Worm (Caenorhabditis elegans) whole organism, mixed stage, embryonic: ENCODE results near the gene F55G11.6.

Experiments used
- M03D4.4 ChIP-seq: sonication (generic microtip); optimal IDR thresholded peaks from 2 replicates; lab custom pipeline; 2017; ENCODE audit warnings: mild to moderate bottlenecking, missing genetic modification characterization, missing compliant biosample characterization
- blmp-1 ChIP-seq: fragments of 150-350 bp; optimal IDR thresholded peaks from 2 replicates; lab custom pipeline; 2014; ENCODE audit warnings: missing biosample characterization, missing genetic modification characterization
- ceh-39 ChIP-seq: fragments of 150-350 bp; optimal IDR thresholded peaks from 2 replicates; lab custom pipeline; 2014; ENCODE audit warnings: missing biosample characterization, missing genetic modification characterization
- ceh-43 ChIP-seq: fragments of 200-800 bp; sonication (Bioruptor generic); optimal IDR thresholded peaks from 2 replicates; lab custom pipeline; 2018; ENCODE audit warnings: mild to moderate bottlenecking, missing genetic modification characterization, moderate library complexity, missing compliant biosample characterization
- ceh-83 ChIP-seq: fragments of 200-800 bp; sonication (Bioruptor generic); optimal IDR thresholded peaks from 2 replicates; lab custom pipeline; 2018; ENCODE audit warnings: mild to moderate bottlenecking, missing genetic modification characterization, missing compliant biosample characterization
- ces-1 ChIP-seq: fragments of 150-350 bp; optimal IDR thresholded peaks from 2 replicates; lab custom pipeline; 2014; ENCODE audit warnings: missing biosample characterization, missing genetic modification reagents, missing genetic modification characterization
- cnd-1 ChIP-seq: fragments of 200-800 bp; sonication (Bioruptor generic); optimal IDR thresholded peaks from 2 replicates; lab custom pipeline; 2018; ENCODE audit warnings: mild to moderate bottlenecking, missing genetic modification characterization, missing compliant biosample characterization
- drap-1 ChIP-seq: fragments of 200-800 bp; sonication (Bioruptor generic); optimal IDR thresholded peaks from 3 replicates; lab custom pipeline; 2018; ENCODE audit warnings: mild to moderate bottlenecking, missing genetic modification characterization, missing compliant biosample characterization
- elt-1 ChIP-seq: sonication (generic microtip); optimal IDR thresholded peaks from 2 replicates; lab custom pipeline; 2017; ENCODE audit warnings: missing genetic modification characterization, mild to moderate bottlenecking, missing compliant biosample characterization, antibody characterized with exemption, moderate library complexity, borderline replicate concordance; ENCODE audit not compliant: insufficient read depth
- flh-1 ChIP-seq: fragments of 200-800 bp; sonication (Bioruptor generic); optimal IDR thresholded peaks from 2 replicates; lab custom pipeline; 2018; ENCODE audit warnings: mild to moderate bottlenecking, missing genetic modification characterization, moderate library complexity, missing compliant biosample characterization
- ham-2 ChIP-seq: fragments of 200-800 bp; sonication (Bioruptor generic); optimal IDR thresholded peaks from 2 replicates; lab custom pipeline; 2018; ENCODE audit warnings: mild to moderate bottlenecking, missing genetic modification characterization, missing compliant biosample characterization
- hlh-1 ChIP-seq: fragments of 150-350 bp; optimal IDR thresholded peaks from 2 replicates; lab custom pipeline; 2014; ENCODE audit warnings: missing biosample characterization, missing genetic modification reagents, missing genetic modification characterization
- lin-13 ChIP-seq: fragments of 150-350 bp; optimal IDR thresholded peaks from 2 replicates; lab custom pipeline; 2014; ENCODE audit warnings: missing biosample characterization, missing genetic modification characterization
- lin-32 ChIP-seq: fragments of 200-800 bp; sonication (Bioruptor generic); optimal IDR thresholded peaks from 2 replicates; lab custom pipeline; 2018; ENCODE audit warnings: mild to moderate bottlenecking, missing genetic modification characterization, missing compliant biosample characterization
- lsy-2 ChIP-seq: fragments of 150-350 bp; optimal IDR thresholded peaks from 2 replicates; lab custom pipeline; 2014; ENCODE audit warnings: missing biosample characterization, missing genetic modification characterization
- mab-5 ChIP-seq: fragments of 150-350 bp; optimal IDR thresholded peaks from 2 replicates; lab custom pipeline; 2014; ENCODE audit warnings: missing biosample characterization, missing genetic modification characterization
- mep-1 ChIP-seq: fragments of 150-350 bp; optimal IDR thresholded peaks from 2 replicates; lab custom pipeline; 2017; ENCODE audit warnings: missing biosample characterization, missing genetic modification reagents, missing genetic modification characterization, inconsistent platforms
- mls-2 ChIP-seq: sonication (generic microtip); optimal IDR thresholded peaks from 2 replicates; lab custom pipeline; 2016; ENCODE audit warnings: mild to moderate bottlenecking, missing genetic modification characterization, moderate library complexity, missing compliant biosample characterization
- nhr-12 ChIP-seq: fragments of 150-350 bp; optimal IDR thresholded peaks from 2 replicates; lab custom pipeline; 2014; ENCODE audit warnings: missing biosample characterization, missing genetic modification characterization
- nhr-2 ChIP-seq: fragments of 150-350 bp; optimal IDR thresholded peaks from 2 replicates; lab custom pipeline; 2014; ENCODE audit warnings: missing biosample characterization, missing genetic modification characterization
- nhr-237 ChIP-seq: fragments of 150-350 bp; optimal IDR thresholded peaks from 2 replicates; lab custom pipeline; 2014; ENCODE audit warnings: missing biosample characterization, missing genetic modification characterization
- nhr-76 ChIP-seq: sonication (generic microtip); optimal IDR thresholded peaks from 2 replicates; lab custom pipeline; 2017; ENCODE audit warnings: missing biosample characterization, missing genetic modification characterization
- pha-4 ChIP-seq: fragments of 150-350 bp; optimal IDR thresholded peaks from 2 replicates; lab custom pipeline; 2018; ENCODE audit warnings: missing biosample characterization, missing genetic modification reagents, missing genetic modification characterization
- snpc-4 ChIP-seq: fragments of 150-350 bp; optimal IDR thresholded peaks from 2 replicates; lab custom pipeline; 2014; ENCODE audit warnings: missing biosample characterization, missing genetic modification characterization
- sptf-1 ChIP-seq: sonication (generic microtip); optimal IDR thresholded peaks from 2 replicates; lab custom pipeline; 2017; ENCODE audit warnings: mild to moderate bottlenecking, missing genetic modification characterization, moderate library complexity, missing compliant biosample characterization
- tbx-8 ChIP-seq: fragments of 200-800 bp; sonication (Bioruptor generic); optimal IDR thresholded peaks from 2 replicates; lab custom pipeline; 2018; ENCODE audit warnings: mild to moderate bottlenecking, missing genetic modification characterization, moderate library complexity, missing compliant biosample characterization
- unc-120 ChIP-seq: sonication (generic microtip); optimal IDR thresholded peaks from 2 replicates; lab custom pipeline; 2017; ENCODE audit warnings: missing genetic modification characterization, missing compliant biosample characterization; ENCODE audit not compliant: poor library complexity, severe bottlenecking
- unc-39 ChIP-seq: fragments of 150-350 bp; optimal IDR thresholded peaks from 2 replicates; lab custom pipeline; 2014; ENCODE audit warnings: missing biosample characterization, missing genetic modification characterization
- unc-62 ChIP-seq: fragments of 150-350 bp; optimal IDR thresholded peaks from 2 replicates; lab custom pipeline; 2014; ENCODE audit warnings: missing biosample characterization, missing genetic modification reagents, missing genetic modification characterization
- zip-8 ChIP-seq: fragments of 150-350 bp; optimal IDR thresholded peaks from 2 replicates; lab custom pipeline; 2014; ENCODE audit warnings: missing biosample characterization, missing genetic modification characterization
- ztf-11 ChIP-seq: fragments of 150-350 bp; optimal IDR thresholded peaks from 2 replicates; lab custom pipeline; 2014; ENCODE audit warnings: missing biosample characterization, missing genetic modification characterization

Gene F55G11.6

ce11 chrIV:12915479-12915878, 42.4 kb upstream of the F55G11.6 start, which contains the start of gene srz-15:
srz-15 (plus strand) TSS chrIV:12915779.
- no peak for TF ChIP-seq ceh-43 (GFP tag; lab: Kevin White, UChicago)
- TF ChIP-seq flh-1 (GFP tag; lab: Kevin White, UChicago) = no peak
- TF ChIP-seq ham-2 (GFP tag; lab: Kevin White, UChicago) = no peak
- TF ChIP-seq, all 35 proteins: peak for 0

ce11 chrIV:12918256-12918655, 39.6 kb upstream of the F55G11.6 start, which contains the start of gene C32H11.3:
C32H11.3 (plus strand) TSS chrIV:12918556.
- TF ChIP-seq unc-39 (tag; lab: Kevin White, UChicago) (no peak), lsy-2 (no peak), drap-1 (no peak), ceh-43 (GFP tag; lab: Kevin White, UChicago) (no peak), snpc-4 (no peak), nhr-237 (tag; lab: Kevin White, UChicago) (no peak), ces-1 (no peak), zip-8 (no peak), unc-62 (GFP tag; lab: Kevin White, UChicago) (no peak), hlh-1 (tag; lab: Kevin White, UChicago) (no peak), nhr-12 (tag; lab: Kevin White, UChicago) (no peak), elt-1 (no peak), ztf-11 (tag; lab: Kevin White, UChicago) (no peak), pha-4 (tag; lab: Kevin White, UChicago) (no peak), mls-2 (no peak), blmp-1 (tag; lab: Kevin White, UChicago) (no peak), sptf-1 (tag; lab: Kevin White, UChicago) (no peak), tbx-8 (no peak)

ce11 chrIV:12920553-12920952, 37.3 kb upstream of the F55G11.6 start:
- no peak for TF ChIP-seq lin-32
- no peak for TF ChIP-seq blmp-1 (tag; lab: Kevin White, UChicago)
- TF ChIP-seq ces-1 = no peak
- no peak for TF ChIP-seq pha-4 (tag; lab: Kevin White, UChicago)
- no peak for TF ChIP-seq ztf-11 (tag; lab: Kevin White, UChicago)
- TF ChIP-seq ham-2 (GFP tag; lab: Kevin White, UChicago) = no peak
- no peak for TF ChIP-seq snpc-4
- TF ChIP-seq nhr-237 (tag; lab: Kevin White, UChicago) = no peak
- no peak for TF ChIP-seq nhr-76 (tag; lab: Kevin White, UChicago)
- TF ChIP-seq ceh-83 = no peak
- TF ChIP-seq drap-1 = no peak
- TF ChIP-seq nhr-2 = no peak
- no peak for TF ChIP-seq mls-2
- TF ChIP-seq mep-1 (tag; lab: Kevin White, UChicago) = no peak
- no peak for TF ChIP-seq sptf-1 (tag; lab: Kevin White, UChicago)
- TF ChIP-seq M03D4.4 (tag; lab: Kevin White, UChicago) = no peak
- TF ChIP-seq tbx-8 = no peak
- TF ChIP-seq nhr-12 (tag; lab: Kevin White, UChicago) = no peak
- no peak for TF ChIP-seq lsy-2

ce11 chrIV:12921027-12921426, 36.8 kb upstream of the F55G11.6 start, which contains the start of gene C32H11.4:
C32H11.4 (plus strand) TSS chrIV:12921264.
- TF ChIP-seq mls-2 = no peak
- TF ChIP-seq elt-1 = no peak
- TF ChIP-seq mep-1 (tag; lab: Kevin White, UChicago) = no peak
- TF ChIP-seq nhr-12 (tag; lab: Kevin White, UChicago) = no peak
- TF ChIP-seq unc-120 (tag; lab: Kevin White, UChicago) = no peak
- TF ChIP-seq snpc-4 = no peak
- TF ChIP-seq lin-13 (tag; lab: Kevin White, UChicago) = no peak

- TF ChIP-seq pha-4 (tag; lab: Kevin White, UChicago) (no peak), unc-120 (tag; lab: Kevin White, UChicago) (peak; percentile 13), lsy-2 (no peak), lin-32 (no peak), mep-1 (tag; lab: Kevin White, UChicago) (no peak)
Observed at ce11 chrIV:12924332-12924731, 33.5 kb upstream of the F55G11.6 start, which contains the start of gene srlf-4. srlf-4 (minus strand) TSS chrIV:12924432.

- TF ChIP-seq ceh-39 (tag; lab: Kevin White, UChicago) (no peak), mab-5 (no peak), elt-1 (no peak), pha-4 (tag; lab: Kevin White, UChicago) (no peak), cnd-1 (tag; lab: Kevin White, UChicago) (no peak), snpc-4 (no peak), flh-1 (GFP tag; lab: Kevin White, UChicago) (no peak), tbx-8 (no peak)
Observed at ce11 chrIV:12926639-12927038, 31.2 kb upstream of the F55G11.6 start, which contains the start of gene srlf-5. srlf-5 (minus strand) TSS chrIV:12926739.
